Fruit fly (Drosophila melanogaster) whole organism, embryonic: ENCODE results near the gene Prp18.

Source experiments
- BEAF-32 ChIP-seq: fragments of 200-800 bp; sonication (Bioruptor generic); optimal IDR thresholded peaks from 3 replicates; lab custom pipeline; 2017; ENCODE audit warnings: missing biosample characterization, missing genetic modification characterization, mild to moderate bottlenecking, moderate library complexity, missing genetic modification reagents
- CG11093 ChIP-seq: fragments of 200-800 bp; sonication (Bioruptor generic); IDR thresholded peaks from 3 replicates; pipeline ENCODE4 v1.3.6; 2022; ENCODE audit warnings: missing biosample characterization, missing genetic modification characterization
- CG11504 ChIP-seq: fragments of 200-800 bp; sonication (Bioruptor generic); optimal IDR thresholded peaks from 3 replicates; lab custom pipeline; 2019; ENCODE audit warnings: missing biosample characterization, mild to moderate bottlenecking, missing genetic modification characterization, moderate library complexity
- CG11695 ChIP-seq: fragments of 200-800 bp; sonication (Bioruptor generic); IDR thresholded peaks from 3 replicates; pipeline ENCODE4 v1.3.6; 2022; ENCODE audit warnings: missing biosample characterization, missing genetic modification characterization
- CG12769 ChIP-seq: fragments of 200-800 bp; sonication (Bioruptor generic); optimal IDR thresholded peaks from 2 replicates; lab custom pipeline; 2019; ENCODE audit warnings: missing biosample characterization, mild to moderate bottlenecking, missing genetic modification characterization, moderate library complexity
- CG14710 ChIP-seq: fragments of 200-800 bp; sonication (Bioruptor generic); optimal IDR thresholded peaks from 3 replicates; lab custom pipeline; 2019; ENCODE audit warnings: missing biosample characterization, mild to moderate bottlenecking, missing genetic modification characterization, moderate library complexity
- CG1529 ChIP-seq: fragments of 200-800 bp; sonication (Bioruptor generic); optimal IDR thresholded peaks from 3 replicates; lab custom pipeline; 2018; ENCODE audit warnings: missing biosample characterization, missing genetic modification characterization
- CG16815 ChIP-seq: fragments of 200-800 bp; sonication (Bioruptor generic); optimal IDR thresholded peaks from 3 replicates; lab custom pipeline; 2017; ENCODE audit warnings: missing biosample characterization, mild to moderate bottlenecking, missing genetic modification characterization
- CG17359 ChIP-seq: fragments of 200-800 bp; sonication (Bioruptor generic); optimal IDR thresholded peaks from 3 replicates; lab custom pipeline; 2018; ENCODE audit warnings: missing biosample characterization, mild to moderate bottlenecking, missing genetic modification characterization, moderate library complexity
- CG2202 ChIP-seq: fragments of 200-800 bp; sonication (Bioruptor generic); optimal IDR thresholded peaks from 2 replicates; lab custom pipeline; 2018; ENCODE audit warnings: missing biosample characterization, mild to moderate bottlenecking, missing genetic modification characterization
- CG3847 ChIP-seq: fragments of 200-800 bp; sonication (Bioruptor generic); IDR thresholded peaks from 2 replicates; pipeline ENCODE4 v1.3.6; 2022; ENCODE audit warnings: missing biosample characterization, missing genetic modification characterization
- CG4707 ChIP-seq: fragments of 200-800 bp; sonication (Bioruptor generic); optimal IDR thresholded peaks from 2 replicates; lab custom pipeline; 2018; ENCODE audit warnings: missing biosample characterization, mild to moderate bottlenecking, missing genetic modification characterization, moderate library complexity
- CG5180 ChIP-seq: fragments of 200-800 bp; sonication (Bioruptor generic); optimal IDR thresholded peaks from 3 replicates; lab custom pipeline; 2017; ENCODE audit warnings: missing biosample characterization, missing genetic modification characterization, mild to moderate bottlenecking, moderate library complexity, missing genetic modification reagents
- CG6765 ChIP-seq: fragments of 200-800 bp; sonication (Bioruptor generic); optimal IDR thresholded peaks from 3 replicates; lab custom pipeline; 2017; ENCODE audit warnings: missing biosample characterization, mild to moderate bottlenecking, missing genetic modification characterization
- CG7839 ChIP-seq: fragments of 200-800 bp; sonication (Bioruptor generic); optimal IDR thresholded peaks from 3 replicates; lab custom pipeline; 2018; ENCODE audit warnings: missing biosample characterization, mild to moderate bottlenecking, missing genetic modification characterization, moderate library complexity
- CG8478 ChIP-seq: fragments of >200 bp; optimal IDR thresholded peaks from 2 replicates; lab custom pipeline; 2018
- CoRest ChIP-seq: fragments of 200-800 bp; sonication (Bioruptor generic); optimal IDR thresholded peaks from 3 replicates; lab custom pipeline; 2018; ENCODE audit warnings: missing biosample characterization, mild to moderate bottlenecking, missing genetic modification characterization, moderate library complexity
- Doc2 ChIP-seq: fragments of 200-800 bp; sonication (Bioruptor generic); IDR thresholded peaks from 2 replicates; pipeline ENCODE4 v1.3.6; 2022; ENCODE audit warnings: missing biosample characterization, missing genetic modification characterization
- HLH3B ChIP-seq: fragments of 200-800 bp; sonication (Bioruptor generic); IDR thresholded peaks from 2 replicates; pipeline ENCODE4 v1.3.6; 2022; ENCODE audit warnings: missing biosample characterization, missing genetic modification characterization
- Hr78 ChIP-seq, 2 experiments: fragments of 200-800 bp in 1 of 2; fragments of >200 bp in 1 of 2; sonication (Bioruptor generic) in 1 of 2; optimal IDR thresholded peaks; 2 replicates each; lab custom pipeline; 2017 to 2019; ENCODE audit warnings: missing biosample characterization in 2 of 2, missing genetic modification characterization in 2 of 2, mild to moderate bottlenecking in 1 of 2, moderate library complexity in 1 of 2
- Mrtf ChIP-seq: fragments of 200-800 bp; sonication (Bioruptor generic); IDR thresholded peaks from 3 replicates; pipeline ENCODE4 v1.3.6; 2022; ENCODE audit warnings: missing biosample characterization, missing genetic modification characterization
- Nf-YC ChIP-seq: fragments of 200-800 bp; optimal IDR thresholded peaks from 3 replicates; lab custom pipeline; 2019; ENCODE audit warnings: missing biosample characterization, mild to moderate bottlenecking, missing genetic modification characterization, moderate library complexity
- Scr ChIP-seq: fragments of 200-800 bp; sonication (Bioruptor generic); IDR thresholded peaks from 2 replicates; pipeline ENCODE4 v1.3.6; 2022; ENCODE audit warnings: missing biosample characterization, missing genetic modification characterization; ENCODE audit not compliant: partially characterized antibody
- Sox100B ChIP-seq: fragments of 200-800 bp; sonication (Bioruptor generic); optimal IDR thresholded peaks from 3 replicates; lab custom pipeline; 2018; ENCODE audit warnings: missing biosample characterization, mild to moderate bottlenecking, missing genetic modification characterization
- Sox102F ChIP-seq: fragments of 200-800 bp; sonication (Bioruptor generic); optimal IDR thresholded peaks from 2 replicates; lab custom pipeline; 2018; ENCODE audit warnings: missing biosample characterization, mild to moderate bottlenecking, missing genetic modification characterization, moderate library complexity
- Spps ChIP-seq: fragments of 200-800 bp; sonication (Bioruptor generic); optimal IDR thresholded peaks from 2 replicates; lab custom pipeline; 2018; ENCODE audit warnings: missing biosample characterization, mild to moderate bottlenecking, missing genetic modification characterization
- Trl ChIP-seq, 3 experiments: fragments of >200 bp in 2 of 3; fragments of 200-800 bp in 1 of 3; sonication (Bioruptor generic) in 1 of 3; optimal IDR thresholded peaks; 2 replicates in 1 of 3; 3 replicates in 2 of 3; lab custom pipeline; 2016 to 2017; ENCODE audit warnings: missing biosample characterization in 1 of 3, missing genetic modification characterization in 1 of 3
- Xrp1 ChIP-seq: fragments of 200-800 bp; sonication (Bioruptor generic); IDR thresholded peaks from 2 replicates; pipeline ENCODE4 v1.3.6; 2022; ENCODE audit warnings: missing biosample characterization, missing genetic modification characterization
- ap ChIP-seq: fragments of 200-800 bp; sonication (Bioruptor generic); IDR thresholded peaks from 2 replicates; pipeline ENCODE4 v1.3.6; 2022; ENCODE audit warnings: missing biosample characterization, missing genetic modification characterization
- az2 ChIP-seq: fragments of 200-800 bp; sonication (Bioruptor generic); optimal IDR thresholded peaks from 3 replicates; lab custom pipeline; 2016; ENCODE audit warnings: missing biosample characterization, missing genetic modification characterization
- cato ChIP-seq: fragments of 200-800 bp; sonication (Bioruptor generic); optimal IDR thresholded peaks from 2 replicates; lab custom pipeline; 2016; ENCODE audit warnings: missing biosample characterization, missing genetic modification characterization, borderline replicate concordance
- cwo ChIP-seq: fragments of 200-800 bp; sonication (Bioruptor generic); optimal IDR thresholded peaks from 3 replicates; lab custom pipeline; 2017; ENCODE audit warnings: missing biosample characterization, missing genetic modification characterization, mild to moderate bottlenecking, moderate library complexity, missing genetic modification reagents
- dmrt11E ChIP-seq: fragments of 200-800 bp; sonication (Bioruptor generic); optimal IDR thresholded peaks from 3 replicates; lab custom pipeline; 2018; ENCODE audit warnings: missing biosample characterization, mild to moderate bottlenecking, missing genetic modification characterization, moderate library complexity
- gro ChIP-seq: fragments of 200-800 bp; sonication (Bioruptor generic); optimal IDR thresholded peaks from 2 replicates; lab custom pipeline; 2016; ENCODE audit warnings: missing biosample characterization, missing genetic modification characterization
- insv ChIP-seq, 2 experiments: fragments of 200-800 bp; sonication (Bioruptor generic); optimal IDR thresholded peaks; 3 replicates each; lab custom pipeline; 2016 to 2018; ENCODE audit warnings: missing biosample characterization in 2 of 2, missing genetic modification characterization in 2 of 2
- lbe ChIP-seq: fragments of 200-800 bp; sonication (Bioruptor generic); optimal IDR thresholded peaks from 2 replicates; lab custom pipeline; 2016; ENCODE audit warnings: missing biosample characterization, mild to moderate bottlenecking, missing genetic modification characterization
- nau ChIP-seq: fragments of 200-800 bp; sonication (Bioruptor generic); optimal IDR thresholded peaks from 3 replicates; lab custom pipeline; 2017; ENCODE audit warnings: missing biosample characterization, mild to moderate bottlenecking, missing genetic modification characterization, missing genetic modification reagents
- odd ChIP-seq: fragments of 200-800 bp; sonication (Bioruptor generic); optimal IDR thresholded peaks from 2 replicates; lab custom pipeline; 2017; ENCODE audit warnings: missing biosample characterization, mild to moderate bottlenecking, missing genetic modification characterization
- pan ChIP-seq, 4 experiments: fragments of >200 bp in 3 of 4; fragments of 200-800 bp in 1 of 4; sonication (Bioruptor generic) in 1 of 4; optimal IDR thresholded peaks in 3 of 4; IDR thresholded peaks in 1 of 4; 2 replicates each; pipeline versions ENCODE4 v1.3.6 to Lab custom; 2017 to 2022; ENCODE audit warnings: missing biosample characterization in 2 of 4, missing genetic modification characterization in 2 of 4, mixed read lengths in 1 of 4
- sc ChIP-seq, 3 experiments: fragments of >200 bp in 2 of 3; fragments of 200-800 bp in 1 of 3; sonication (Bioruptor generic) in 1 of 3; optimal IDR thresholded peaks; 2 replicates in 2 of 3; 3 replicates in 1 of 3; lab custom pipeline; 2017; ENCODE audit warnings: mild to moderate bottlenecking in 1 of 3, missing biosample characterization in 1 of 3, missing genetic modification characterization in 1 of 3, missing genetic modification reagents in 1 of 3
- sens-2 ChIP-seq: fragments of 200-800 bp; sonication (Bioruptor generic); IDR thresholded peaks from 2 replicates; pipeline ENCODE4 v1.3.6; 2022; ENCODE audit warnings: missing biosample characterization, missing genetic modification characterization
- sisA ChIP-seq: fragments of 200-800 bp; sonication (Bioruptor generic); IDR thresholded peaks from 2 replicates; pipeline ENCODE4 v1.3.6; 2022; ENCODE audit warnings: missing biosample characterization, missing genetic modification characterization
- slou ChIP-seq: fragments of 200-800 bp; sonication (Bioruptor generic); optimal IDR thresholded peaks from 3 replicates; lab custom pipeline; 2016; ENCODE audit warnings: missing biosample characterization, missing genetic modification characterization
- stc ChIP-seq: fragments of 200-800 bp; sonication (Bioruptor generic); IDR thresholded peaks from 2 replicates; pipeline ENCODE4 v1.3.6; 2022; ENCODE audit warnings: missing biosample characterization, missing genetic modification characterization
- trem ChIP-seq: fragments of 200-800 bp; optimal IDR thresholded peaks from 3 replicates; lab custom pipeline; 2019; ENCODE audit warnings: missing biosample characterization, mild to moderate bottlenecking, missing genetic modification characterization, moderate library complexity
- twi ChIP-seq: fragments of 200-800 bp; optimal IDR thresholded peaks from 2 replicates; lab custom pipeline; 2019; ENCODE audit warnings: missing biosample characterization, mild to moderate bottlenecking, missing genetic modification characterization, moderate library complexity
- z ChIP-seq: fragments of 200-800 bp; sonication (Bioruptor generic); IDR thresholded peaks from 3 replicates; pipeline ENCODE4 v1.3.6; 2022; ENCODE audit warnings: missing biosample characterization, missing genetic modification characterization
- zfh2 ChIP-seq: fragments of 200-800 bp; sonication (Bioruptor generic); optimal IDR thresholded peaks from 2 replicates; lab custom pipeline; 2016; ENCODE audit warnings: missing biosample characterization, missing genetic modification characterization

Gene Prp18

DNA sequence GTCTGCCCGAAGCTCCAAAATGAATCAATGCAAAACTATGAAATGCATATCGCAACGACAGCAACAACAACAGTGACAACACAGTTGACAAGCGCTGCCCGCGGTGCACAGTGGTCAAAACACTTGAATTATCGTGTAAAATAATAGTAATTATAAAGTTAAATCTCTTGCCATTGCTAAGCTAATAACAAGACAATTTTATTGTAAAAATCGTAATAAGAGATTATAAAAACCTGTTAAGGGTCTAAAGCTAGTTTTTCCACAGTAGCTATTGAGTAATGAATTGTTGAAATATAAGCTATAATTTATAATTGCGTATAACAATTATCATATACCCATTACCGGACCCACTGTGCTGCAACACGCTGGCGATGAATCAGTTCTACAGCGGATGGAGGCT, 41.9 kb upstream of the Prp18 start (continued):
- TF ChIP-seq CoRest (tag; lab: Kevin White, UChicago) (peak; percentile 49), pan (optimal IDR thresholded peaks at IDR 0.05; lab: Kevin White, UChicago) (no peak), pan (GFP tag; optimal IDR thresholded peaks at IDR 0.05 in 1 of 2, IDR thresholded peaks at IDR 0.05 in 1 of 2) (peak in 1 of 2 experiments; percentile 72), CG16815 (GFP tag; lab: Kevin White, UChicago) (peak; percentile 7), ap (peak; percentile 44), CG11093 (GFP tag; lab: Robert Waterston, UW) (peak; percentile 57; the same call in 2 of the 3 replicates), Trl (optimal IDR thresholded peaks at IDR 0.05; lab: Kevin White, UChicago) (no peak), Trl (GFP tag; optimal IDR thresholded peaks at IDR 0.05; lab: Kevin White, UChicago) (peak; percentile 8), CG7839 (tag; lab: Kevin White, UChicago) (peak; percentile 74), CG4707 (GFP tag; lab: Kevin White, UChicago) (peak; percentile 74), BEAF-32 (GFP tag; lab: Kevin White, UChicago) (no peak), Scr (GFP tag; lab: Robert Waterston, UW) (no peak), Nf-YC (tag; lab: Kevin White, UChicago) (no peak), CG11695 (GFP tag; lab: Robert Waterston, UW) (peak; percentile 64; the same call in 2 of the 3 replicates), dmrt11E (tag; lab: Kevin White, UChicago) (peak; percentile 70), nau (GFP tag; lab: Kevin White, UChicago) (peak; percentile 61), sisA (GFP tag; lab: Robert Waterston, UW) (peak; percentile 31; the same call in 1 of the 2 replicates), lbe (GFP tag; lab: Kevin White, UChicago) (no peak), CG14710 (tag; lab: Kevin White, UChicago) (peak; percentile 62), CG11504 (tag; lab: Kevin White, UChicago) (peak; percentile 76), sc (optimal IDR thresholded peaks at IDR 0.05; lab: Kevin White, UChicago) (no peak), sc (GFP tag; optimal IDR thresholded peaks at IDR 0.05; lab: Kevin White, UChicago) (peak; percentile 33), CG8478 (lab: Kevin White, UChicago) (no peak), stc (GFP tag; lab: Robert Waterston, UW) (peak; percentile 49; the same call in 1 of the 2 replicates), odd (GFP tag; lab: Kevin White, UChicago) (peak; percentile 1), twi (tag; lab: Kevin White, UChicago) (peak; percentile 22), trem (tag; lab: Kevin White, UChicago) (peak; percentile 40), sens-2 (peak; percentile 41; the same call in 1 of the 2 replicates), insv (GFP tag; optimal IDR thresholded peaks at IDR 0.05; lab: Kevin White, UChicago) (no peak), CG6765 (GFP tag; lab: Kevin White, UChicago) (no peak), Spps (tag; lab: Kevin White, UChicago) (peak; percentile 38), gro (no peak), cato (no peak), HLH3B (peak; percentile 52), Hr78 (GFP tag; optimal IDR thresholded peaks at IDR 0.05; lab: Kevin White, UChicago) (peak in 1 of 2 experiments; percentile 33), CG12769 (tag; lab: Kevin White, UChicago) (no peak), cwo (GFP tag; lab: Kevin White, UChicago) (no peak), CG1529 (GFP tag; lab: Kevin White, UChicago) (peak; percentile 66), Mrtf (GFP tag; lab: Robert Waterston, UW) (peak; percentile 30; the same call in 1 of the 3 replicates), CG3847 (GFP tag; lab: Robert Waterston, UW) (0 out of 2 replicates have a peak, but pooled peaks have one; percentile 23), az2 (GFP tag; lab: Kevin White, UChicago) (peak; percentile 46), slou (GFP tag; lab: Kevin White, UChicago) (no peak), Doc2 (GFP tag; lab: Robert Waterston, UW) (no peak), CG5180 (peak; percentile 6), Sox100B (peak; percentile 70), CG2202 (tag; lab: Kevin White, UChicago) (peak; percentile 22), zfh2 (GFP tag; lab: Kevin White, UChicago) (no peak), Xrp1 (peak; percentile 86), CG17359 (peak; percentile 67), Sox102F (GFP tag; lab: Kevin White, UChicago) (peak; percentile 80), z (no peak)
